Worm (Caenorhabditis elegans) whole organism, L4 larva: ENCODE measurements around the gene jmjd-1.1.
A peak's percentile ranks its signal among the peaks of the same experiment; 100 is the strongest.

ENCODE experiments used
- D1046.2 ChIP-seq: fragments of 200-800 bp; sonication (Bioruptor generic); IDR thresholded peaks from 2 replicates; pipeline ENCODE4 v1.3.6; 2022; ENCODE audit warnings: missing genetic modification characterization, missing compliant biosample characterization
- F10B5.3 ChIP-seq: sonication (generic microtip); optimal IDR thresholded peaks from 2 replicates; lab custom pipeline; 2016; ENCODE audit warnings: mild to moderate bottlenecking, missing genetic modification characterization, missing compliant biosample characterization
- F26F4.8 ChIP-seq: fragments of 200-800 bp; sonication (Bioruptor generic); conservative IDR thresholded peaks from 2 replicates; pipeline ENCODE4 v1.3.6; 2022; ENCODE audit warnings: missing genetic modification characterization, missing compliant biosample characterization
- F44E2.7 ChIP-seq: fragments of 200-800 bp; sonication (Bioruptor generic); IDR thresholded peaks from 2 replicates; pipeline ENCODE4 v2.1.2; 2022; ENCODE audit warnings: missing genetic modification characterization, missing compliant biosample characterization
- F49E8.2 ChIP-seq: sonication (generic microtip); optimal IDR thresholded peaks from 2 replicates; lab custom pipeline; 2016; ENCODE audit warnings: missing compliant biosample characterization, mild to moderate bottlenecking, missing genetic modification characterization, borderline replicate concordance
- aha-1 ChIP-seq: fragments of 150-350 bp; peaks from one replicate; lab custom pipeline; 2014; ENCODE audit warnings: missing biosample characterization, missing genetic modification characterization
- cey-2 ChIP-seq: sonication (generic microtip); optimal IDR thresholded peaks from 3 replicates; lab custom pipeline; 2017; ENCODE audit warnings: missing genetic modification characterization, mild to moderate bottlenecking, missing compliant biosample characterization, antibody characterized with exemption, borderline replicate concordance; ENCODE audit not compliant: insufficient read depth
- daf-16 ChIP-seq, 3 experiments: sonication (generic microtip); optimal IDR thresholded peaks; 2 replicates each; lab custom pipeline; 2016 to 2017; ENCODE audit warnings: missing genetic modification characterization in 3 of 3, missing genetic modification reagents in 3 of 3, mild to moderate bottlenecking in 2 of 3, missing compliant biosample characterization in 2 of 3, missing biosample characterization in 1 of 3, moderate library complexity in 1 of 3
- daf-19 ChIP-seq: fragments of 200-800 bp; sonication (Bioruptor generic); conservative IDR thresholded peaks from 2 replicates; pipeline ENCODE4 v1.3.6; 2022; ENCODE audit warnings: missing genetic modification characterization, missing compliant biosample characterization
- daf-8 ChIP-seq: fragments of 200-800 bp; sonication (Bioruptor generic); IDR thresholded peaks from 2 replicates; pipeline ENCODE4 v1.3.6; 2022; ENCODE audit warnings: missing genetic modification characterization, missing compliant biosample characterization
- hlh-30 ChIP-seq: sonication (generic microtip); optimal IDR thresholded peaks from 2 replicates; lab custom pipeline; 2017; ENCODE audit warnings: antibody characterized with exemption, mild to moderate bottlenecking, missing genetic modification characterization, missing compliant biosample characterization; ENCODE audit not compliant: insufficient read depth
- lin-39 ChIP-seq: fragments of 150-350 bp; optimal IDR thresholded peaks from 2 replicates; lab custom pipeline; 2014; ENCODE audit warnings: missing biosample characterization, missing genetic modification reagents, missing genetic modification characterization
- lir-3 ChIP-seq: sonication (generic microtip); optimal IDR thresholded peaks from 2 replicates; lab custom pipeline; 2016; ENCODE audit warnings: mild to moderate bottlenecking, missing genetic modification characterization, missing compliant biosample characterization
- mdl-1 ChIP-seq, 2 experiments: fragments of 150-350 bp in 1 of 2; sonication (generic microtip) in 1 of 2; optimal IDR thresholded peaks; 2 replicates each; lab custom pipeline; 2014 to 2017; ENCODE audit warnings: missing biosample characterization in 2 of 2, missing genetic modification characterization in 2 of 2
- mdt-29 ChIP-seq: fragments of 200-800 bp; sonication (Bioruptor generic); IDR thresholded peaks from 2 replicates; pipeline ENCODE4 v1.3.6; 2022; ENCODE audit warnings: missing genetic modification reagents, missing genetic modification characterization, missing compliant biosample characterization
- nhr-28 ChIP-seq: fragments of 150-350 bp; optimal IDR thresholded peaks from 2 replicates; lab custom pipeline; 2014; ENCODE audit warnings: missing biosample characterization, missing genetic modification characterization
- nhr-6 ChIP-seq: fragments of 150-350 bp; optimal IDR thresholded peaks from 2 replicates; lab custom pipeline; 2014; ENCODE audit warnings: missing biosample characterization, missing genetic modification characterization
- pqm-1 ChIP-seq: sonication (generic microtip); optimal IDR thresholded peaks from 2 replicates; lab custom pipeline; 2017; ENCODE audit warnings: missing biosample characterization, missing genetic modification characterization
- saeg-2 ChIP-seq: fragments of 200-800 bp; sonication (Bioruptor generic); IDR thresholded peaks from 2 replicates; pipeline ENCODE4 v1.3.6; 2022; ENCODE audit warnings: missing genetic modification reagents, missing genetic modification characterization, missing compliant biosample characterization
- spr-1 ChIP-seq: sonication (generic microtip); optimal IDR thresholded peaks from 2 replicates; lab custom pipeline; 2016; ENCODE audit warnings: mild to moderate bottlenecking, missing genetic modification characterization, missing compliant biosample characterization
- unc-62 ChIP-seq, 3 experiments: fragments of 150-350 bp in 1 of 3; sonication (generic microtip); optimal IDR thresholded peaks in 2 of 3; peaks in 1 of 3; 1 replicate in 1 of 3; 2 replicates in 2 of 3; lab custom pipeline; 2014 to 2017; ENCODE audit warnings: missing biosample characterization in 3 of 3, missing genetic modification characterization in 3 of 3, missing genetic modification reagents in 3 of 3, missing genotype in 1 of 3
- zfp-2 ChIP-seq: sonication (generic microtip); optimal IDR thresholded peaks from 2 replicates; lab custom pipeline; 2016; ENCODE audit warnings: mild to moderate bottlenecking, missing genetic modification characterization, missing compliant biosample characterization
- zip-11 ChIP-seq: fragments of 200-800 bp; sonication (Bioruptor generic); IDR thresholded peaks from 2 replicates; pipeline ENCODE4 v1.3.6; 2022; ENCODE audit warnings: missing genetic modification characterization, missing compliant biosample characterization
- zip-2 ChIP-seq: fragments of 150-350 bp; optimal IDR thresholded peaks from 2 replicates; lab custom pipeline; 2014; ENCODE audit warnings: missing biosample characterization, missing genetic modification characterization

jmjd-1.1 gene

ce11 chrII:11852191-11852901 is 46.0 kb downstream of the jmjd-1.1 start (continued):
- TF ChIP-seq zfp-2 (no peak), daf-8 (GFP tag; lab: Robert Waterston, UW) (no peak), daf-16 (GFP tag; optimal IDR thresholded peaks at IDR 0.05; lab: Kevin White, UChicago) (no peak), daf-16 (tag; optimal IDR thresholded peaks at IDR 0.05; lab: Kevin White, UChicago) (no peak), spr-1 (no peak)

ce11 chrII:11853108-11853507 is 46.8 kb downstream of the jmjd-1.1 start:
- peak in 1 of 2 experiments; percentile 52 for TF ChIP-seq unc-62 (GFP tag; optimal IDR thresholded peaks at IDR 0.05 in 1 of 2; lab: Kevin White, UChicago)
- no peak for TF ChIP-seq unc-62 (tag; optimal IDR thresholded peaks at IDR 0.05; lab: Kevin White, UChicago)
- TF ChIP-seq F49E8.2 (tag; lab: Kevin White, UChicago): no peak
- TF ChIP-seq D1046.2 (GFP tag; lab: Robert Waterston, UW): no peak
- TF ChIP-seq, all 104 proteins: peak for 1

- TF ChIP-seq F10B5.3 (no peak), F26F4.8 (GFP tag; lab: Robert Waterston, UW) (no peak), hlh-30 (tag; lab: Kevin White, UChicago) (peak; percentile 29), nhr-28 (tag; lab: Kevin White, UChicago) (peak; percentile 33)
Observed at ce11 chrII:11854749-11855148, 48.4 kb downstream of the jmjd-1.1 start.

- TF ChIP-seq zip-2 (tag; lab: Kevin White, UChicago) (no peak), pqm-1 (no peak), daf-19 (GFP tag; lab: Robert Waterston, UW) (no peak), F44E2.7 (GFP tag; lab: Robert Waterston, UW) (no peak), mdt-29 (GFP tag; lab: Robert Waterston, UW) (no peak), lir-3 (tag; lab: Kevin White, UChicago) (no peak), nhr-6 (tag; lab: Kevin White, UChicago) (no peak), aha-1 (tag; lab: Kevin White, UChicago) (no peak), mdl-1 (tag; optimal IDR thresholded peaks at IDR 0.05; lab: Kevin White, UChicago) (no peak), saeg-2 (no peak), cey-2 (tag; lab: Kevin White, UChicago) (no peak), zip-11 (GFP tag; lab: Robert Waterston, UW) (no peak), lin-39 (tag; lab: Kevin White, UChicago) (no peak)
Observed at ce11 chrII:11856361-11856760, 50.0 kb downstream of the jmjd-1.1 start, which contains the start of gene clh-1. clh-1 (minus strand) TSS chrII:11856461.
